Worm (Caenorhabditis elegans): Measurements from ENCODE around the gene lelo-3.

lelo-3 gene

ce11 chrX:5976206-5976960, 46.0 kb downstream of the lelo-3 start (continued):
- TF ChIP-seq spr-3 (GFP tag; optimal IDR thresholded peaks at IDR 0.05) (no peak), fos-1 (tag; optimal IDR thresholded peaks at IDR 0.05) (no peak), Y105C5A.15 (GFP tag; IDR thresholded peaks at IDR 0.05) (no peak), madf-9 (GFP tag; conservative IDR thresholded peaks at IDR 0.05) (no peak), skn-1 (tag; optimal IDR thresholded peaks at IDR 0.05) (no peak), zfp-3 (GFP tag; conservative IDR thresholded peaks at IDR 0.05) (no peak), rbr-2 (tag; optimal IDR thresholded peaks at IDR 0.05) (peak; percentile 41), unc-39 (tag; optimal IDR thresholded peaks at IDR 0.05) (no peak), duxl-1 (tag; optimal IDR thresholded peaks at IDR 0.05; ENCODE audit: poor library complexity) (no peak), F10B5.3 (tag; optimal IDR thresholded peaks at IDR 0.05) (no peak), ztf-11 (tag; optimal IDR thresholded peaks at IDR 0.05) (no peak), ceh-82 (tag; optimal IDR thresholded peaks at IDR 0.05) (no peak), fkh-10 (GFP tag; optimal IDR thresholded peaks at IDR 0.05) (peak; percentile 85), nhr-237 (tag; optimal IDR thresholded peaks at IDR 0.05) (no peak), madf-5 (GFP tag; IDR thresholded peaks at IDR 0.05) (no peak), nhr-77 (tag; optimal IDR thresholded peaks at IDR 0.05) (no peak)

- TF ChIP-seq php-3 (GFP tag; IDR thresholded peaks at IDR 0.05) (0 out of 2 replicates have a peak, but pooled peaks have one; percentile 31), Y75B8A.6 (GFP tag; IDR thresholded peaks at IDR 0.05) (no peak), daf-16 (GFP tag; optimal IDR thresholded peaks at IDR 0.05) (no peak), daf-16 (tag; optimal IDR thresholded peaks at IDR 0.05) (peak; percentile 21), Y5F2A.4 (GFP tag; optimal IDR thresholded peaks at IDR 0.05) (no peak), nhr-28 (tag; optimal IDR thresholded peaks at IDR 0.05) (peak; percentile 58)
Observed at ce11 chrX:5975726-5976125, 46.6 kb downstream of the lelo-3 start.

- TF ChIP-seq aha-1 (tag) (peak; percentile 72), mxl-3 (GFP tag; optimal IDR thresholded peaks at IDR 0.05) (no peak)
Observed at ce11 chrX:5975228-5975627, 47.1 kb downstream of the lelo-3 start.

- peak; percentile 69; the same call in 1 of the 2 replicates for TF ChIP-seq ceh-20 (GFP tag; IDR thresholded peaks at IDR 0.05)
- TF ChIP-seq aha-1 (tag): peak; percentile 55
- no peak for TF ChIP-seq mdt-29 (GFP tag; IDR thresholded peaks at IDR 0.05)
Observed at ce11 chrX:5972212-5972611, 50.2 kb downstream of the lelo-3 start.

All from whole organism, L4 larva.